Worm (Caenorhabditis elegans): ENCODE results near the gene T10B5.8.

The T10B5.8 gene

ce11 chrV:1871768-1872296, 30.0 kb downstream of the T10B5.8 start, which contains the start of the genes T10B5.4 and cct-7 (continued):
- TF ChIP-seq ztf-26 (tag; optimal IDR thresholded peaks at IDR 0.05), result peak; percentile 24
- TF ChIP-seq bed-1 (GFP tag; IDR thresholded peaks at IDR 0.05), result 0 out of 2 replicates have a peak, but pooled peaks have one; percentile 31
- 0 out of 2 replicates have a peak, but pooled peaks have one; percentile 80 for TF ChIP-seq F37B4.10 (GFP tag; IDR thresholded peaks at IDR 0.05)
- TF ChIP-seq hsf-1 (GFP tag; IDR thresholded peaks at IDR 0.05), result peak; percentile 92
- TF ChIP-seq unc-130 (GFP tag; optimal IDR thresholded peaks at IDR 0.05), result peak; percentile 80
- peak; percentile 57 for TF ChIP-seq somi-1 (GFP tag; optimal IDR thresholded peaks at IDR 0.05)
- TF ChIP-seq pha-4 (tag; optimal IDR thresholded peaks at IDR 0.05), result peak; percentile 10
- peak; percentile 86 for TF ChIP-seq ceh-100 (GFP tag; IDR thresholded peaks at IDR 0.05)
- TF ChIP-seq nfya-1 (tag; optimal IDR thresholded peaks at IDR 0.05; ENCODE audit: borderline replicate concordance, insufficient read depth), result no peak
- no peak for TF ChIP-seq ets-4 (GFP tag; optimal IDR thresholded peaks at IDR 0.05)
- TF ChIP-seq B0035.1 (tag; optimal IDR thresholded peaks at IDR 0.05), result peak; percentile 55
- TF ChIP-seq nhr-90 (tag; optimal IDR thresholded peaks at IDR 0.05), result peak; percentile 1
- TF ChIP-seq sptf-2 (GFP tag; optimal IDR thresholded peaks at IDR 0.05), result peak; percentile 33
- TF ChIP-seq hmg-20 (GFP tag; IDR thresholded peaks at IDR 0.05), result 0 out of 2 replicates have a peak, but pooled peaks have one; percentile 23
- TF ChIP-seq ekl-4 (GFP tag; IDR thresholded peaks at IDR 0.05), result peak; percentile 79
- TF ChIP-seq attf-5 (GFP tag; optimal IDR thresholded peaks at IDR 0.05), result peak; percentile 98
- peak; percentile 53 for TF ChIP-seq efl-1 (GFP tag; optimal IDR thresholded peaks at IDR 0.05)
- TF ChIP-seq tlf-1 (GFP tag; optimal IDR thresholded peaks at IDR 0.05), result peak; percentile 52
- peak; percentile 26 for TF ChIP-seq hrde-1 (tag; optimal IDR thresholded peaks at IDR 0.05; ENCODE audit: borderline replicate concordance)
- peak; percentile 62 for TF ChIP-seq dpl-1 (GFP tag; optimal IDR thresholded peaks at IDR 0.05)
- no peak for TF ChIP-seq fkh-3 (tag; optimal IDR thresholded peaks at IDR 0.05)
- TF ChIP-seq ceh-27 (GFP tag; optimal IDR thresholded peaks at IDR 0.05), result peak; percentile 97
- peak; percentile 96 for TF ChIP-seq dox-1 (GFP tag; IDR thresholded peaks at IDR 0.05)
- TF ChIP-seq zfh-2 (GFP tag; conservative IDR thresholded peaks at IDR 0.05), result peak; percentile 93
- peak; percentile 62 for TF ChIP-seq akir-1 (GFP tag; optimal IDR thresholded peaks at IDR 0.05)
- no peak for TF ChIP-seq B0261.1 (tag; optimal IDR thresholded peaks at IDR 0.05)
- peak; percentile 69; the same call in 1 of the 2 replicates for TF ChIP-seq lin-26 (GFP tag; IDR thresholded peaks at IDR 0.05)
- no peak for TF ChIP-seq Y79H2A.3 (GFP tag; conservative IDR thresholded peaks at IDR 0.05)
- TF ChIP-seq T07F8.4 (tag; optimal IDR thresholded peaks at IDR 0.05), result peak; percentile 0
- TF ChIP-seq xnd-1 (tag; optimal IDR thresholded peaks at IDR 0.05), result no peak
- 0 out of 2 replicates have a peak, but pooled peaks have one; percentile 40 for TF ChIP-seq cebp-1 (GFP tag; IDR thresholded peaks at IDR 0.05)
- TF ChIP-seq cebp-1 (tag; optimal IDR thresholded peaks at IDR 0.05), result peak; percentile 78
- peak; percentile 52 for TF ChIP-seq tbp1 (GFP tag; optimal IDR thresholded peaks at IDR 0.05)
- peak; percentile 73; the same call in 1 of the 2 replicates for TF ChIP-seq Y53G8AR.9 (GFP tag; conservative IDR thresholded peaks at IDR 0.05)
- TF ChIP-seq hmg-1.2 (GFP tag; IDR thresholded peaks at IDR 0.05), result peak; percentile 51; the same call in 1 of the 2 replicates
- no peak for TF ChIP-seq rpc-1 (optimal IDR thresholded peaks at IDR 0.05)
- no peak for TF ChIP-seq rpc-1 (tag; optimal IDR thresholded peaks at IDR 0.05)
- peak; percentile 99 for TF ChIP-seq madf-3 (GFP tag; IDR thresholded peaks at IDR 0.05)
- peak; percentile 65 for TF ChIP-seq lsl-1 (GFP tag; optimal IDR thresholded peaks at IDR 0.05)
- TF ChIP-seq ceh-58 (GFP tag; IDR thresholded peaks at IDR 0.05), result no peak
- peak; percentile 75 for TF ChIP-seq lin-40 (tag; optimal IDR thresholded peaks at IDR 0.05)
- peak; percentile 18 for TF ChIP-seq atf-7 (tag; optimal IDR thresholded peaks at IDR 0.05)
- TF ChIP-seq F57A8.1 (GFP tag; optimal IDR thresholded peaks at IDR 0.05), result no peak
- peak in 2 of 3 experiments; percentile 45 to 52 for TF ChIP-seq lin-35 (GFP tag; optimal IDR thresholded peaks at IDR 0.05)
- TF ChIP-seq nhr-80 (tag; optimal IDR thresholded peaks at IDR 0.05), result peak; percentile 70
- peak; percentile 83 for TF ChIP-seq Y67H2A.10 (GFP tag; conservative IDR thresholded peaks at IDR 0.05)
- peak; percentile 59 for TF ChIP-seq snpc-4 (GFP tag; optimal IDR thresholded peaks at IDR 0.05)
- peak; percentile 60 to 75 (median 65) for TF ChIP-seq snpc-4 (tag; optimal IDR thresholded peaks at IDR 0.05)

Measured in whole organism, young adult.